ENCODE assay signal across 1 fruit fly cellular context in the genomic region with DNA sequence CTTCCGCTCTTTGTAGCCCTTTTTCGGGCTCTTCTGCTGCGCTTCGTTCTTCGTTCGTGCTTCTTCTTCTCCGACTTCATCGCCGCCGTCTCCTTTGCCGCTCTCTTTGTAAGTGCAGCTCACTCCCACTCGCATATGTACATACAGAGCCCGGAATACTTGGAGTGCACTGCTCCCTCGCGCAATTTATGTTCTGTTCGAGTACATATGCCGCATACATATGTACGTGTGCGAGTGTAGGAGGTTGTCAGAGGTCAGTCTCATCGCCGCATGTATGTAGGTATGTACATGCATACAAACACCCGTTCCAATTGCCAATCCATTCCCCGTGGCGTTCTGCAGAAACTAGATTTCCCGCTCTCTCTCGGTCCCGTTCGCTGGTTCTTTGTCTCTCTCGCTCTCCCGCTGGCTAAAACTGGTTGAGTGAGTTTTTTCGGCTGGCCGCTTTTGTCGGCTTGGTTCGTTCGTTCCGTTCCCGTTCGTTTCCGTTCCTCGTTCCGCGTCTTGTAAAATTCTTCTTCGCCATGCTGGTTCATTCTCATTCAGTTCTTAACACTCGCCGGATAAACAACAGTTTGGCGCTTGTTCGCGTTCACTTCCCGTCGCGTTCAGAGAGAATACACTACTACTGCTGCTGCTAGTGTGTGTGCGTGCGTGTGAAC.
TF ChIP-seq lines count a peak whose summit lies in the region.

No protein-coding gene starts in this region.

TF ChIP-seq in whole organism, embryonic, 481 proteins besides CTCF, POLR2A, EP300 and RAD21 (continued from another document):
- peak; percentile 55; the same call in 2 of the 3 replicates for TF ChIP-seq CG2199 (GFP tag; IDR thresholded peaks at IDR 0.05; lab: Robert Waterston, UW)
- TF ChIP-seq Side (GFP tag; optimal IDR thresholded peaks at IDR 0.05; lab: Kevin White, UChicago): no peak
- TF ChIP-seq tna (GFP tag; IDR thresholded peaks at IDR 0.05; lab: Robert Waterston, UW; ENCODE audit: partially characterized antibody): no peak
- TF ChIP-seq pros (GFP tag; optimal IDR thresholded peaks at IDR 0.05; lab: Kevin White, UChicago): peak; percentile 95
- peak; percentile 6 for TF ChIP-seq CG2116 (GFP tag; optimal IDR thresholded peaks at IDR 0.05; lab: Kevin White, UChicago)
- TF ChIP-seq TFAM (GFP tag; optimal IDR thresholded peaks at IDR 0.05; lab: Kevin White, UChicago): no peak
- peak; percentile 37 for TF ChIP-seq gem (tag; optimal IDR thresholded peaks at IDR 0.05; lab: Kevin White, UChicago)
- TF ChIP-seq cad (GFP tag; optimal IDR thresholded peaks at IDR 0.05; lab: Kevin White, UChicago): peak; percentile 36
- peak; percentile 9 for TF ChIP-seq Dip3 (GFP tag; optimal IDR thresholded peaks at IDR 0.05; lab: Kevin White, UChicago)
- 0 out of 2 replicates have a peak, but pooled peaks have one; percentile 9 for TF ChIP-seq CG5953 (GFP tag; IDR thresholded peaks at IDR 0.05; lab: Robert Waterston, UW)
- peak; percentile 88 for TF ChIP-seq sens (GFP tag; lab: Kevin White, UChicago)
- TF ChIP-seq Asciz (GFP tag; optimal IDR thresholded peaks at IDR 0.05; lab: Kevin White, UChicago): no peak
- TF ChIP-seq Dfd (GFP tag; optimal IDR thresholded peaks at IDR 0.05; lab: Kevin White, UChicago): no peak
- TF ChIP-seq kni (GFP tag; optimal IDR thresholded peaks at IDR 0.05; lab: Kevin White, UChicago): peak; percentile 96
- TF ChIP-seq ash1 (GFP tag; optimal IDR thresholded peaks at IDR 0.05; lab: Kevin White, UChicago): peak; percentile 76
- TF ChIP-seq da (GFP tag; optimal IDR thresholded peaks at IDR 0.05; lab: Kevin White, UChicago): no peak
- peak; percentile 83 for TF ChIP-seq CG15479 (GFP tag; optimal IDR thresholded peaks at IDR 0.05; lab: Kevin White, UChicago)
- TF ChIP-seq Doc2 (GFP tag; IDR thresholded peaks at IDR 0.05; lab: Robert Waterston, UW): no peak
- TF ChIP-seq BtbVII (GFP tag; optimal IDR thresholded peaks at IDR 0.05; lab: Kevin White, UChicago): peak; percentile 44
- TF ChIP-seq schlank (tag; optimal IDR thresholded peaks at IDR 0.05; lab: Kevin White, UChicago): peak; percentile 14
- TF ChIP-seq CG6791 (GFP tag; IDR thresholded peaks at IDR 0.05; lab: Robert Waterston, UW; ENCODE audit: partially characterized antibody): 0 out of 3 replicates have a peak, but pooled peaks have one; percentile 5
- peak; percentile 4 for TF ChIP-seq vfl (GFP tag; optimal IDR thresholded peaks at IDR 0.05; lab: Kevin White, UChicago)
- TF ChIP-seq trh (GFP tag; optimal IDR thresholded peaks at IDR 0.05; lab: Kevin White, UChicago): no peak
- peak; percentile 39 for TF ChIP-seq bigmax (GFP tag; optimal IDR thresholded peaks at IDR 0.05; lab: Kevin White, UChicago)
- peak; percentile 37 for TF ChIP-seq CG1603 (tag; optimal IDR thresholded peaks at IDR 0.05; lab: Kevin White, UChicago)
- TF ChIP-seq Hmr (GFP tag; optimal IDR thresholded peaks at IDR 0.05; lab: Kevin White, UChicago): peak; percentile 64
- no peak for TF ChIP-seq tin (GFP tag; optimal IDR thresholded peaks at IDR 0.05; lab: Kevin White, UChicago)
- no peak for TF ChIP-seq az2 (GFP tag; optimal IDR thresholded peaks at IDR 0.05; lab: Kevin White, UChicago)
- TF ChIP-seq Hr78 (GFP tag; optimal IDR thresholded peaks at IDR 0.05; lab: Kevin White, UChicago): peak in 1 of 2 experiments; percentile 99
- TF ChIP-seq sug (tag; optimal IDR thresholded peaks at IDR 0.05; lab: Kevin White, UChicago): peak; percentile 56
- peak; percentile 6 for TF ChIP-seq pb (GFP tag; optimal IDR thresholded peaks at IDR 0.05; lab: Kevin White, UChicago)
- TF ChIP-seq Hand (GFP tag; optimal IDR thresholded peaks at IDR 0.05; lab: Kevin White, UChicago): peak; percentile 71
- no peak for TF ChIP-seq fu2 (GFP tag; optimal IDR thresholded peaks at IDR 0.05; lab: Kevin White, UChicago)
- TF ChIP-seq CG1647 (GFP tag; optimal IDR thresholded peaks at IDR 0.05; lab: Kevin White, UChicago): no peak
- peak; percentile 60 for TF ChIP-seq CG12155 (GFP tag; optimal IDR thresholded peaks at IDR 0.05; lab: Kevin White, UChicago)
- no peak for TF ChIP-seq CG4328 (GFP tag; optimal IDR thresholded peaks at IDR 0.05; lab: Kevin White, UChicago)
- TF ChIP-seq Max (GFP tag; optimal IDR thresholded peaks at IDR 0.05; lab: Kevin White, UChicago): peak; percentile 30
- TF ChIP-seq CG11723 (GFP tag; optimal IDR thresholded peaks at IDR 0.05; lab: Kevin White, UChicago): peak; percentile 0
- no peak for TF ChIP-seq HLH54F (GFP tag; optimal IDR thresholded peaks at IDR 0.05; lab: Kevin White, UChicago)
- no peak for TF ChIP-seq CG6683 (GFP tag; optimal IDR thresholded peaks at IDR 0.05; lab: Kevin White, UChicago)
- TF ChIP-seq CG32767 (GFP tag; IDR thresholded peaks at IDR 0.05; lab: Robert Waterston, UW): peak; percentile 32; the same call in 1 of the 2 replicates
- TF ChIP-seq gsb-n (tag; optimal IDR thresholded peaks at IDR 0.05; lab: Kevin White, UChicago): peak; percentile 51
TF ChIP-seq in whole organism, embryonic: peak in this region for 177.
